Worm (Caenorhabditis elegans) whole organism, early embryonic: ENCODE data around the gene nlp-57.
A peak's percentile ranks its signal among the peaks of the same experiment; 100 is the strongest.

Experiments used
- B0310.2 ChIP-seq: sonication (generic microtip); optimal IDR thresholded peaks from 2 replicates; lab custom pipeline; 2016; ENCODE audit warnings: mild to moderate bottlenecking, missing genetic modification characterization, missing compliant biosample characterization
- F13C5.2 ChIP-seq: sonication (generic microtip); optimal IDR thresholded peaks from 2 replicates; lab custom pipeline; 2017; ENCODE audit warnings: mild to moderate bottlenecking, missing genetic modification characterization, inconsistent platforms, missing compliant biosample characterization
- aly-1 ChIP-seq: sonication (generic microtip); optimal IDR thresholded peaks from 2 replicates; lab custom pipeline; 2016; ENCODE audit warnings: missing genetic modification characterization, missing compliant biosample characterization
- ama-1 ChIP-seq: fragments of 150-350 bp; optimal IDR thresholded peaks from 2 replicates; lab custom pipeline; 2014
- ceh-13 ChIP-seq: fragments of 200-800 bp; sonication (Bioruptor generic); optimal IDR thresholded peaks from 2 replicates; lab custom pipeline; 2018; ENCODE audit warnings: mild to moderate bottlenecking, missing genetic modification characterization, missing compliant biosample characterization
- ceh-36 ChIP-seq: sonication (generic microtip); optimal IDR thresholded peaks from 2 replicates; lab custom pipeline; 2016; ENCODE audit warnings: missing genetic modification characterization, inconsistent platforms, missing compliant biosample characterization
- ets-7 ChIP-seq: sonication (generic microtip); optimal IDR thresholded peaks from 2 replicates; lab custom pipeline; 2016; ENCODE audit warnings: missing genotype, missing genetic modification characterization, missing compliant biosample characterization
- flt-1 ChIP-seq: fragments of 200-800 bp; sonication (Bioruptor generic); IDR thresholded peaks from 2 replicates; pipeline ENCODE4 v1.3.6; 2022; ENCODE audit warnings: missing genetic modification characterization, missing compliant biosample characterization
- hmbx-1 ChIP-seq: sonication (generic microtip); optimal IDR thresholded peaks from 2 replicates; lab custom pipeline; 2016; ENCODE audit warnings: mild to moderate bottlenecking, missing genetic modification characterization, missing compliant biosample characterization
- hmg-4 ChIP-seq: fragments of 200-800 bp; sonication (Bioruptor generic); optimal IDR thresholded peaks from 2 replicates; lab custom pipeline; 2018; ENCODE audit warnings: mild to moderate bottlenecking, missing genetic modification characterization, missing compliant biosample characterization
- hnd-1 ChIP-seq: sonication (generic microtip); optimal IDR thresholded peaks from 2 replicates; lab custom pipeline; 2016; ENCODE audit warnings: missing genetic modification characterization, missing compliant biosample characterization
- pes-1 ChIP-seq: fragments of 200-800 bp; sonication (Bioruptor generic); IDR thresholded peaks from 2 replicates; pipeline ENCODE4 v1.3.6; 2022; ENCODE audit warnings: missing genetic modification reagents, missing genetic modification characterization, missing compliant biosample characterization
- scrt-1 ChIP-seq: fragments of 200-800 bp; sonication (Bioruptor generic); IDR thresholded peaks from 2 replicates; pipeline ENCODE4 v1.3.6; 2022; ENCODE audit warnings: missing genetic modification characterization, missing compliant biosample characterization
- sea-1 ChIP-seq: fragments of 200-800 bp; sonication (Bioruptor generic); conservative IDR thresholded peaks from 2 replicates; pipeline ENCODE4 v1.3.6; 2022; ENCODE audit warnings: missing genetic modification characterization, missing compliant biosample characterization
- tbx-11 ChIP-seq: fragments of 200-800 bp; sonication (Bioruptor generic); IDR thresholded peaks from 2 replicates; pipeline ENCODE4 v1.3.6; 2022; ENCODE audit warnings: missing genetic modification characterization, missing compliant biosample characterization
- tbx-37 ChIP-seq: fragments of 200-800 bp; sonication (Bioruptor generic); conservative IDR thresholded peaks from 2 replicates; pipeline ENCODE4 v1.3.6; 2022; ENCODE audit warnings: missing genetic modification reagents, missing genetic modification characterization, missing compliant biosample characterization
- tra-4 ChIP-seq: sonication (generic microtip); optimal IDR thresholded peaks from 2 replicates; lab custom pipeline; 2017; ENCODE audit warnings: missing genetic modification characterization, missing compliant biosample characterization

nlp-57 gene

DNA sequence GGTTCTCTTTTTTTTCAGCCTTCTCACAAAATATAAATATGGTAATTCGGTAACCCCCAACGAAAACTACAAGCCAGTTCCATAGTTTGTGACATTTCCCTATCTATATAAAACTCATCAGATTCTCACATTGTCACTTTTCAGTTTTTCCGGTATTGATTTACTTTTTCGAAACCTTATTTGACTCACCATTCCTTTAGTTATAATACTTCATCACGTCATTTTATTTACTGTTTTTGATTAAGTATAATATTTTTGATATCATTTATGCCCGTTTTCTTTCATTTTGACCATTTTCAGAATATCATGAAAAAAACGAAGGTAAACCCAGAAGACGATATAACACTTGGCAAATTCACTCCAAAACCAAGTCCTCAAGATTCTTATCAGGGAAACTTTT lies 35.0 kb downstream of the nlp-57 start, which contains the start of gene pgp-3:
pgp-3 (plus strand) TSS at position 301 of the 400 bp plus-strand sequence.
- TF ChIP-seq F13C5.2 (tag; lab: Kevin White, UChicago), result no peak
- no peak for TF ChIP-seq sea-1 (GFP tag; lab: Robert Waterston, UW)
- no peak for TF ChIP-seq hmbx-1 (tag; lab: Kevin White, UChicago)
- TF ChIP-seq tbx-11, result no peak
- TF ChIP-seq ceh-13 (GFP tag; lab: Kevin White, UChicago), result no peak
- TF ChIP-seq ceh-36 (tag; lab: Kevin White, UChicago), result no peak
- no peak for TF ChIP-seq aly-1 (tag; lab: Kevin White, UChicago)
- no peak for TF ChIP-seq scrt-1 (GFP tag; lab: Robert Waterston, UW)
- TF ChIP-seq pes-1 (GFP tag; lab: Robert Waterston, UW), result no peak
- no peak for TF ChIP-seq flt-1 (GFP tag; lab: Robert Waterston, UW)
- no peak for TF ChIP-seq B0310.2 (tag; lab: Kevin White, UChicago)
- TF ChIP-seq hnd-1 (tag; lab: Kevin White, UChicago), result no peak
- no peak for TF ChIP-seq ets-7 (tag; lab: Kevin White, UChicago)
- no peak for TF ChIP-seq tbx-37 (GFP tag; lab: Robert Waterston, UW)
- TF ChIP-seq tra-4, result no peak

DNA sequence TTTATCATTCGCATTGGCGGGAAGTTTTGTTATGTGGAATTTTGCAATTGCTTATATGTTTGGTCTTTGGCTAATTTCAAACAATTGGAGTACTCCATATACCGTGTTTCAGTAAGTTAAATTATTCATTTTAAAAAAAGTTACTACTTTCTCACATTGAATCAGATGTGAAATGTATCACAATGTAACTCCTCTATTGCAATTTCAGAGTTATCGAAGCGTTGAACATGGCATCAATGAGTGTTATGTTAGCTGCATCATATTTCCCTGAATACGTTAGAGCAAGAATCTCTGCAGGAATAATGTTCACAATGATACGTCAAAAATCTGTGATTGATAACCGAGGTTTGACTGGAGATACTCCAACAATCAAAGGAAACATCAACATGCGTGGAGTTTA lies 39.0 kb downstream of the nlp-57 start:
- TF ChIP-seq ceh-13 (GFP tag; lab: Kevin White, UChicago) (no peak), B0310.2 (tag; lab: Kevin White, UChicago) (no peak), aly-1 (tag; lab: Kevin White, UChicago) (no peak), tbx-11 (no peak), ets-7 (tag; lab: Kevin White, UChicago) (no peak), ama-1 (no peak), hmbx-1 (tag; lab: Kevin White, UChicago) (no peak), F13C5.2 (tag; lab: Kevin White, UChicago) (no peak), sea-1 (GFP tag; lab: Robert Waterston, UW) (no peak), tra-4 (no peak), scrt-1 (GFP tag; lab: Robert Waterston, UW) (no peak), ceh-36 (tag; lab: Kevin White, UChicago) (no peak), tbx-37 (GFP tag; lab: Robert Waterston, UW) (no peak), pes-1 (GFP tag; lab: Robert Waterston, UW) (no peak), hmg-4 (GFP tag; lab: Kevin White, UChicago) (no peak), flt-1 (GFP tag; lab: Robert Waterston, UW) (no peak), hnd-1 (tag; lab: Kevin White, UChicago) (no peak)

DNA sequence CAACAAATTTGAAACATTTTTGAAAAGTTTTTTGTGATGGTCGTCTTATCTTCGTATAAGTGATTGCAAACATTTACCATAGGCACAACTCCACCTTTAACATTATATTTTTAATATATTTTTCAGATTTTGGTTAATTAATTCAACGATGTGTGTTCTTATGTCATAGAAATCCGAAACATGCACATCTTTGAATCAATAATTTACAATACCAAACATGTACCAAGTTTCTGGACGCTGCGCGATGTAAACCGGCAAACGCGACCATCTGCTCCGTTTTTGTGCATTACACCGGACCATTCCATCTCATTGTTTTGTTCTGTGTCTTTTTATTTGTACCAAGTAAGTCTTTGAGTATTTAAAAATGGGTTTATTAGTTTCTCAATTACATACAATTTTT lies 40.7 kb downstream of the nlp-57 start, which contains the start of gene pgp-4:
pgp-4 (plus strand) TSS at position 301 of the 400 bp plus-strand sequence.
- TF ChIP-seq ets-7 (tag; lab: Kevin White, UChicago), result no peak
- no peak for TF ChIP-seq hmg-4 (GFP tag; lab: Kevin White, UChicago)
- TF ChIP-seq tbx-11, result no peak
- TF ChIP-seq scrt-1 (GFP tag; lab: Robert Waterston, UW), result no peak
- TF ChIP-seq hmbx-1 (tag; lab: Kevin White, UChicago), result no peak
- no peak for TF ChIP-seq ceh-36 (tag; lab: Kevin White, UChicago)
- no peak for TF ChIP-seq hnd-1 (tag; lab: Kevin White, UChicago)
- no peak for TF ChIP-seq B0310.2 (tag; lab: Kevin White, UChicago)
- no peak for TF ChIP-seq tbx-37 (GFP tag; lab: Robert Waterston, UW)
- no peak for TF ChIP-seq ama-1
- no peak for TF ChIP-seq ceh-13 (GFP tag; lab: Kevin White, UChicago)
- no peak for TF ChIP-seq F13C5.2 (tag; lab: Kevin White, UChicago)
- no peak for TF ChIP-seq tra-4
- no peak for TF ChIP-seq sea-1 (GFP tag; lab: Robert Waterston, UW)
- no peak for TF ChIP-seq aly-1 (tag; lab: Kevin White, UChicago)
- no peak for TF ChIP-seq flt-1 (GFP tag; lab: Robert Waterston, UW)
- no peak for TF ChIP-seq pes-1 (GFP tag; lab: Robert Waterston, UW)

DNA sequence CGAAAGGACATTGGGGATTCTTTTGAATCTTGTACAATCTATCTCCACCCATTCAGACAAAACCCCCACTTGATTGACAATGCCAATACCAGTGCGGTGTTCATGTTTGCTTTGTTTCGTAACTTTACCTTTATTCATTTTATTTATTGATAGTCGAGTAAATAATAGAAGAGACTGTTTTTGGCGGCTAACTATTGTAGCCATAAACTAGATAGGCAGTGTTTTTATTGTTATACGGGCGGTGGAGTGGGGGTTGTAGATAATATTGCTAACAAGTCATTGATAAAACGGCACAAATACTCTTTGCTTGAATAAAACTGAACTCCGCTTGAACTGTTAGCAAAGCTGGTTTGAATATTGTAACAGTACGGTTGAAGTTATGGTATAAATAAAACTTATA lies 48.1 kb downstream of the nlp-57 start:
- TF ChIP-seq flt-1 (GFP tag; lab: Robert Waterston, UW) (no peak), sea-1 (GFP tag; lab: Robert Waterston, UW) (no peak), F13C5.2 (tag; lab: Kevin White, UChicago) (no peak), hmg-4 (GFP tag; lab: Kevin White, UChicago) (no peak), ceh-13 (GFP tag; lab: Kevin White, UChicago) (no peak), hmbx-1 (tag; lab: Kevin White, UChicago) (no peak), B0310.2 (tag; lab: Kevin White, UChicago) (no peak), ama-1 (no peak), tbx-37 (GFP tag; lab: Robert Waterston, UW) (no peak), tbx-11 (no peak), pes-1 (GFP tag; lab: Robert Waterston, UW) (no peak), ceh-36 (tag; lab: Kevin White, UChicago) (no peak), aly-1 (tag; lab: Kevin White, UChicago) (no peak), tra-4 (no peak), scrt-1 (GFP tag; lab: Robert Waterston, UW) (no peak), ets-7 (tag; lab: Kevin White, UChicago) (no peak), hnd-1 (tag; lab: Kevin White, UChicago) (no peak)

DNA sequence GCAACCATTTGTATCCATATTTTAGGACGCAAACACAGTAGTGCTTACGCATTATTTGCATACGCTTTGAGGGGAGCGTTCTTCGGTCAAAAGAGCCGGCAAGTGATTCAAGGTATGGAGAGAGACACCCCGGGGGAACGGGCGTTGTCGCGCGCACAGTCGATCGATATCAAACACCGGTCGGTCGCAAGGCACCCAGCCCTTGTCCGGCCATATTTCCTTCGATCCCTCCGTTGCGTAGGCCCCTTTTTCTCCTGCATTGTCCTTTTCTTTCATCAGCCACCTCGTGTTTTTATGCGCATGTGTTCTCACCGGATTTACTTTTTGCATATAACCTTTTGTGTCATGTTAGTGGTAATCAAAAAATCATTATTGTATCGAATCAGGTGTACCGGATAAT lies 49.1 kb downstream of the nlp-57 start:
- no peak for TF ChIP-seq pes-1 (GFP tag; lab: Robert Waterston, UW)
- peak; percentile 71 for TF ChIP-seq hmg-4 (GFP tag; lab: Kevin White, UChicago)
- TF ChIP-seq tbx-11, result 0 out of 2 replicates have a peak, but pooled peaks have one; percentile 26

DNA sequence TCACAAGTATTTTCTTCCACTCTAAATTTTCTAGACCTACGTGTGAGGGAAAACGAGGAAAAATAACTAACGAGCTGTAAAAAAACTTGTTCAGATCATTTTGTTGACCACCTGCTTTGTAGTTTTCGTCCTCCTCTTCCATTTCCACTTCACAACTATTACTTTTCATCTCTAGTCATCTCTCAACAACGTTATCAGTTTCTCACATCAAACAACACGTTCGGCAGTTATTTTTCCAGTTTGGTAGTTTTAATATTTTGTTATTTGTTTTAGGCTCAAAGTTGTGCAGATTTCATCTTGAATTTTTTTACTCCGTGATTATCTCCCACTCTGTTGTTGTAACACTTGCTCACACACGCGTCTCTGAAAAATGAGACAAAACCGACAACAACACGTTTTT lies 50.2 kb downstream of the nlp-57 start:
- no peak for TF ChIP-seq tbx-11

DNA sequence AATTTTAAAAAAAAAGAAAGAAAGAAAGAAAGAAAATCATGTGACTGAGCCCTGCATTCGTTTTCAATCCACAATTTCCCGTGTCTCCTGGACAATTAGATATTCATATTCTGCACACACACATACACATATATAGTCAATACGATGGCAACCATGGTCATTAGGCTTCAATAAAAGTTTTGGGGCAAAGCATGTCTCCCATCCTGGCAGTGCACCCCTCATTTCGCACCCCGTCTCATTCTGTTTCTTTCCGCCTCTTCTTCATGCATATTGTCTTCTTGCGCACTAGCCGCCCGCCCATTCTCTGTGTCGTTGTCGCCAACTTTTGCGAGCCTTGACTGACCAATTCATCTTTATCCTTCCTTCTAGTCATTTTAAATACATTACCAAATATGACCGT lies 50.8 kb downstream of the nlp-57 start:
- TF ChIP-seq tbx-37 (GFP tag; lab: Robert Waterston, UW), result no peak
- no peak for TF ChIP-seq hmbx-1 (tag; lab: Kevin White, UChicago)
- no peak for TF ChIP-seq hmg-4 (GFP tag; lab: Kevin White, UChicago)
- no peak for TF ChIP-seq hnd-1 (tag; lab: Kevin White, UChicago)
- no peak for TF ChIP-seq aly-1 (tag; lab: Kevin White, UChicago)
- TF ChIP-seq ama-1, result no peak
- no peak for TF ChIP-seq flt-1 (GFP tag; lab: Robert Waterston, UW)
- no peak for TF ChIP-seq tbx-11
- no peak for TF ChIP-seq sea-1 (GFP tag; lab: Robert Waterston, UW)
- no peak for TF ChIP-seq ceh-13 (GFP tag; lab: Kevin White, UChicago)
- no peak for TF ChIP-seq ets-7 (tag; lab: Kevin White, UChicago)
- TF ChIP-seq scrt-1 (GFP tag; lab: Robert Waterston, UW), result no peak
- TF ChIP-seq pes-1 (GFP tag; lab: Robert Waterston, UW), result no peak
- no peak for TF ChIP-seq tra-4
- TF ChIP-seq B0310.2 (tag; lab: Kevin White, UChicago), result no peak
- no peak for TF ChIP-seq F13C5.2 (tag; lab: Kevin White, UChicago)
- TF ChIP-seq ceh-36 (tag; lab: Kevin White, UChicago), result no peak
